Worm (Caenorhabditis elegans): Measurements from ENCODE around the gene F55B11.3.
A peak's percentile ranks its signal among the peaks of the same experiment; 100 is the strongest.

F55B11.3 gene

ce11 chrIV:14464065-14464567 lies 39.6 kb downstream of the F55B11.3 start, which contains the start of gene dld-1:
Gene dld-1 (plus strand): TSS chrIV:14464517.
- TF ChIP-seq K12H6.12 (tag; optimal IDR thresholded peaks at IDR 0.05) (peak; percentile 36), madf-6 (GFP tag; IDR thresholded peaks at IDR 0.05) (peak; percentile 89), snpc-3.4 (tag; optimal IDR thresholded peaks at IDR 0.05) (peak; percentile 75), aptf-2 (GFP tag; conservative IDR thresholded peaks at IDR 0.05) (no peak), lir-1 (GFP tag; conservative IDR thresholded peaks at IDR 0.05) (peak; percentile 78), lin-35 (GFP tag; optimal IDR thresholded peaks at IDR 0.05) (peak; percentile 46 to 98 (median 75)), B0261.1 (tag; optimal IDR thresholded peaks at IDR 0.05) (no peak), dpl-1 (GFP tag; optimal IDR thresholded peaks at IDR 0.05) (peak; percentile 92), egl-44 (GFP tag; IDR thresholded peaks at IDR 0.05) (no peak), tbp1 (GFP tag; optimal IDR thresholded peaks at IDR 0.05) (peak; percentile 79), cebp-1 (GFP tag; IDR thresholded peaks at IDR 0.05) (peak; percentile 70), cebp-1 (tag; optimal IDR thresholded peaks at IDR 0.05) (peak; percentile 91), ccch-3 (GFP tag; optimal IDR thresholded peaks at IDR 0.05) (no peak), ztf-25 (GFP tag; IDR thresholded peaks at IDR 0.05) (no peak), attf-6 (GFP tag; IDR thresholded peaks at IDR 0.05) (peak; percentile 99), sdz-38 (tag; optimal IDR thresholded peaks at IDR 0.05) (no peak), F49E8.2 (tag; optimal IDR thresholded peaks at IDR 0.05; ENCODE audit: insufficient read depth) (peak; percentile 94), fkh-3 (tag; optimal IDR thresholded peaks at IDR 0.05) (no peak), ceh-79 (tag; optimal IDR thresholded peaks at IDR 0.05) (no peak), ztf-28 (GFP tag; IDR thresholded peaks at IDR 0.05) (0 out of 2 replicates have a peak, but pooled peaks have one; percentile 46), lsl-1 (GFP tag; optimal IDR thresholded peaks at IDR 0.05) (peak; percentile 76), ets-4 (GFP tag; optimal IDR thresholded peaks at IDR 0.05) (no peak), ceh-40 (GFP tag; IDR thresholded peaks at IDR 0.05) (no peak), zfh-2 (GFP tag; conservative IDR thresholded peaks at IDR 0.05) (no peak), ama-1 (optimal IDR thresholded peaks at IDR 0.05) (no peak), ama-1 (GFP tag; optimal IDR thresholded peaks at IDR 0.05) (no peak), hlh-26 (GFP tag; conservative IDR thresholded peaks at IDR 0.05) (no peak), nfya-2 (GFP tag; IDR thresholded peaks at IDR 0.05) (no peak), egl-18 (GFP tag; IDR thresholded peaks at IDR 0.05) (no peak), unc-130 (GFP tag; optimal IDR thresholded peaks at IDR 0.05) (no peak), rpc-1 (optimal IDR thresholded peaks at IDR 0.05) (no peak), rpc-1 (tag; optimal IDR thresholded peaks at IDR 0.05) (no peak), nhr-179 (tag; optimal IDR thresholded peaks at IDR 0.05) (no peak), cebp-2 (GFP tag; IDR thresholded peaks at IDR 0.05) (no peak), B0336.3 (GFP tag; IDR thresholded peaks at IDR 0.05) (peak; percentile 88), lsy-27 (tag; optimal IDR thresholded peaks at IDR 0.05; ENCODE audit: borderline replicate concordance, insufficient read depth) (no peak), B0019.2 (GFP tag; conservative IDR thresholded peaks at IDR 0.05) (peak; percentile 68), ztf-3 (GFP tag; optimal IDR thresholded peaks at IDR 0.05) (no peak), madf-8 (GFP tag; conservative IDR thresholded peaks at IDR 0.05) (peak; percentile 74), F22D6.2 (tag; optimal IDR thresholded peaks at IDR 0.05) (no peak), ztf-18 (tag; optimal IDR thresholded peaks at IDR 0.05) (peak; percentile 26), egrh-3 (GFP tag; IDR thresholded peaks at IDR 0.05) (no peak), attf-5 (GFP tag; optimal IDR thresholded peaks at IDR 0.05) (peak; percentile 85), athp-1 (tag; optimal IDR thresholded peaks at IDR 0.05) (no peak), mes-4 (tag; optimal IDR thresholded peaks at IDR 0.05) (no peak), F57A8.1 (GFP tag; optimal IDR thresholded peaks at IDR 0.05) (no peak), efl-1 (GFP tag; optimal IDR thresholded peaks at IDR 0.05) (peak; percentile 94), F33H1.4 (GFP tag; IDR thresholded peaks at IDR 0.05) (peak; percentile 98), tlf-1 (GFP tag; optimal IDR thresholded peaks at IDR 0.05) (peak; percentile 76), zim-3 (tag; optimal IDR thresholded peaks at IDR 0.05) (no peak)

Data from whole organism, young adult.